Worm (Caenorhabditis elegans) whole organism, L4/young adult: ENCODE results near the gene C02B8.6.

Source experiments
- W03F9.2 ChIP-seq: fragments of 150-350 bp; optimal IDR thresholded peaks from 2 replicates; lab custom pipeline; 2014; ENCODE audit warnings: missing biosample characterization, missing genetic modification characterization
- dao-5 ChIP-seq: sonication (generic microtip); optimal IDR thresholded peaks from 2 replicates; lab custom pipeline; 2016; ENCODE audit warnings: missing genotype, missing genetic modification characterization, moderate library complexity, missing compliant biosample characterization
- him-1 ChIP-seq: sonication (generic microtip); optimal IDR thresholded peaks from 2 replicates; lab custom pipeline; 2016; ENCODE audit warnings: missing genotype, missing genetic modification reagents, missing genetic modification characterization, missing compliant biosample characterization

DNA sequence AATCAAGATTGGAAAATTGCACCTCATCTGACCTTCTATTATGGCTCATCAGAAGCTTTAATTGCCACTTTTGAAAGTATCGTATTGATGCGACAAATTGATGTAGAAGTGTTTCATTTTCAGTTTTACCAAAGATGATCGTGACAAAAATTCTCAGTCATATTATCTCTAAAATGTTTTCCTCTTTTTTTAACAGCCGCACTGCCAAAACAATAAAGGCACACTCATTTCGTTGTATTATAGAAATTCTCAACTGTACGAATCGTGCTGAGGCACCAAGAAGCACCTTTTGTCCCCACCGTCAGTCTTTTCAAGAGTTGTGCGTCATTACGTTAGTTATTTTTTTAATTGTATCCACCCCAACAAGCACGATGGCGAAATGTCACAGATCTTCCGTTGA is 28.2 kb downstream of the C02B8.6 start, which contains the start of gene K07E3.9:
- TF ChIP-seq dao-5 (tag; lab: Kevin White, UChicago) = no peak
- TF ChIP-seq him-1 = no peak
- TF ChIP-seq W03F9.2 (tag; lab: Kevin White, UChicago) = no peak
